Fruit fly (Drosophila melanogaster): Measurements from ENCODE around the gene Nedd4.

Gene Nedd4

DNA sequence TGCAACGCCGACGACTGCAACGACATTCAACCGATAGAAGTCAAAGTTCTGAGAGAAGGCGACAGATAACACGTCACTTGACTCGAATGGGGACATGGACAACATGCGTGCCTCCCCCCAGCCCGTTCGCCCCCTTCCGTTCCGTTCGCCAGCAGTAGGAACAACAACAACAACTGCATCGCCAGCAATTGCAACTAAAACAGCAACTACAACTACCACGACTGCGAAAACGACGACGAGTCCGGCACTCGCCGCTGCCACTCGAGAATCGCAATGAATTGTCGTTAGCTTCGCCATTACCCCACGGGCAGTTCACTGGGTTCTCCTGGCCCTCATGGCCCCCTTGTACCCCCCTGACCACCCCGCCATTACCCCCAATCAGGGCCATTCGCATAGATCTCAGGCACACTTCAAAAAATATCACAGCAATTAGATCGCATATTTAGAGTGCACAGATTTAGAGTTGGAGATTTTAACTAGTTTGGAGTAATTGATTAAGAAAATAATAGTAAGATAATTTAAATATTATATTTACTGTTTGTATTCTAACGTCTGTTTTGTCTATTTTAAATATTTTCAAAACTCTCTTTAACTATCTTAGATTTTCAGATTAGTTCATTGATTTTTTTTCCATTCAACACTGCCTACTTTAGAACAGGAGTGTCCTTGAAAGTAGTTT, 56.6 kb downstream of the Nedd4 start:
- no peak for TF ChIP-seq cwo (GFP tag; optimal IDR thresholded peaks at IDR 0.05)
- TF ChIP-seq insv (GFP tag; optimal IDR thresholded peaks at IDR 0.05): no peak
- no peak for TF ChIP-seq Mrtf (GFP tag; IDR thresholded peaks at IDR 0.05)
- no peak for TF ChIP-seq CG3407 (GFP tag; optimal IDR thresholded peaks at IDR 0.05)
- TF ChIP-seq ham (GFP tag; IDR thresholded peaks at IDR 0.05): 0 out of 2 replicates have a peak, but pooled peaks have one; percentile 8
- TF ChIP-seq CG14965 (GFP tag; optimal IDR thresholded peaks at IDR 0.05; ENCODE audit: borderline replicate concordance): no peak
- TF ChIP-seq CG17359 (tag; optimal IDR thresholded peaks at IDR 0.05): no peak
- 0 out of 2 replicates have a peak, but pooled peaks have one; percentile 7 for TF ChIP-seq CG9215 (GFP tag; IDR thresholded peaks at IDR 0.05)
- no peak for TF ChIP-seq CG16813 (GFP tag; IDR thresholded peaks at IDR 0.05; ENCODE audit: partially characterized antibody)
- 0 out of 3 replicates have a peak, but pooled peaks have one; percentile 10 for TF ChIP-seq dysf (GFP tag; IDR thresholded peaks at IDR 0.05)
- TF ChIP-seq TFAM (GFP tag; optimal IDR thresholded peaks at IDR 0.05): no peak
- TF ChIP-seq Drgx (GFP tag; IDR thresholded peaks at IDR 0.05): peak; percentile 30; the same call in 1 of the 2 replicates
- TF ChIP-seq CG2875 (GFP tag; optimal IDR thresholded peaks at IDR 0.05): no peak

DNA sequence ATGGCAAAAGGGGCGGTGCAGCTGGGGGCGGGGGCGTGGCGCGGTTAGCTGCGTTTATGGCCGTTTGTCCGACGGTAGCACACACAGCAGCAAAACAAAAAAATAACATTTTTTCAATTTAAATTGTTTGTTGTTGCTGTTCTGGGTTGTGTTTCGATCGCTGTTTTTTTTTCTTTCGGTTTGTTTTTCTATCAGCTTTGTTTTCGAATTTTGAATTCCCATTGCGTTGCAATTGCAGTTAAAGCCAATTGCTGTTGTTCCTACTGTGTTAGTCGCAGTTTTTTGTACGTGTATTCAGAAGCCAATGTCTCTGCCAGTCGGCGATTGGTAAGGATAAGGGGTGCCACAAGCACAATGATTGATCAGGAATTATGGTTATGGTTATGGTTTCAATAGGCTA, 57.4 kb downstream of the Nedd4 start:
- TF ChIP-seq CG11085 (GFP tag; IDR thresholded peaks at IDR 0.05): no peak
- TF ChIP-seq Drgx (GFP tag; IDR thresholded peaks at IDR 0.05): peak; percentile 43; the same call in 1 of the 2 replicates
- TF ChIP-seq ato (GFP tag; IDR thresholded peaks at IDR 0.05; ENCODE audit: partially characterized antibody): no peak
- no peak for TF ChIP-seq CG2116 (GFP tag; optimal IDR thresholded peaks at IDR 0.05)
- peak; percentile 4 for TF ChIP-seq Ets65A (GFP tag)
- TF ChIP-seq Scr (GFP tag; IDR thresholded peaks at IDR 0.05; ENCODE audit: partially characterized antibody): no peak

- TF ChIP-seq Ets65A (GFP tag) (peak; percentile 79), CG17802 (tag; optimal IDR thresholded peaks at IDR 0.05) (no peak), Drgx (GFP tag; IDR thresholded peaks at IDR 0.05) (peak; percentile 40; the same call in 1 of the 2 replicates), Hr3 (GFP tag; optimal IDR thresholded peaks at IDR 0.05) (no peak), CG13894 (tag; optimal IDR thresholded peaks at IDR 0.05) (no peak), bsh (GFP tag; optimal IDR thresholded peaks at IDR 0.05) (peak in 1 of 2 experiments; percentile 17), CG30020 (tag; optimal IDR thresholded peaks at IDR 0.05) (no peak)
These were observed 58.0 kb downstream of the Nedd4 start for dm6 chr3L:17587897-17588296.

DNA sequence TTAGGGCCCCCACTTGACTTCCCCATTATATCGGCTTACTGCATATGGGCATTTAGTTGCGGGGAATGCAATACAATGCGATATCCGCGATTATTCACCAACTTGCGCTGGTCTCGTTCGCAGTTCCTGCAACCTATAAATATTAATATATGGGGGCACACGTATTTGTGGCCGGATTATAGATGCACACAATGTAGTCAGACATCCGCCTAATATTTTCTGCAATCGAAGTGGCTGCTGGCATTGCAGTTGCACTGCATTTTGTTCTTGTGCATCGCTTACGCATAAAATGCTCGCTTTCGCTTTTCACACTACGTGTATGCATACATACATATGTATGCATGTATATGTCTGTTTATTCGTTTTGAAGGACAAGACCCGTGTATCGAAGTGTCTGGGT, 58.8 kb downstream of the Nedd4 start:
- no peak for TF ChIP-seq CG13624 (GFP tag; optimal IDR thresholded peaks at IDR 0.05)
- peak; percentile 59 for TF ChIP-seq Ets65A (GFP tag)

- TF ChIP-seq hbn (GFP tag; IDR thresholded peaks at IDR 0.05; ENCODE audit: partially characterized antibody) (no peak), sens (GFP tag) (peak; percentile 55)
These were observed 60.2 kb downstream of the Nedd4 start for dm6 chr3L:17590049-17590448.

- TF ChIP-seq lbe (GFP tag; optimal IDR thresholded peaks at IDR 0.05) (peak; percentile 74), knrl (GFP tag; IDR thresholded peaks at IDR 0.05; ENCODE audit: partially characterized antibody) (0 out of 3 replicates have a peak, but pooled peaks have one; percentile 6), Rfx (GFP tag; IDR thresholded peaks at IDR 0.05) (no peak), H15 (GFP tag; IDR thresholded peaks at IDR 0.05) (no peak), CG7556 (GFP tag; optimal IDR thresholded peaks at IDR 0.05) (no peak), kni (GFP tag; optimal IDR thresholded peaks at IDR 0.05) (peak; percentile 62), C15 (GFP tag; IDR thresholded peaks at IDR 0.05) (no peak), CG11504 (tag; optimal IDR thresholded peaks at IDR 0.05) (peak; percentile 35), CG17802 (tag; optimal IDR thresholded peaks at IDR 0.05) (peak; percentile 18), CG34376 (GFP tag; optimal IDR thresholded peaks at IDR 0.05) (no peak), Ptx1 (GFP tag; IDR thresholded peaks at IDR 0.05) (0 out of 2 replicates have a peak, but pooled peaks have one; percentile 5), bowl (GFP tag; IDR thresholded peaks at IDR 0.05) (peak; percentile 6; the same call in 1 of the 2 replicates), CG6272 (GFP tag; IDR thresholded peaks at IDR 0.05) (no peak), vvl (GFP tag; IDR thresholded peaks at IDR 0.05) (peak; percentile 40; the same call in 1 of the 2 replicates), Hr39 (optimal IDR thresholded peaks at IDR 0.05) (no peak)
These were observed 60.8 kb downstream of the Nedd4 start for dm6 chr3L:17590455-17591216.
